Fruit fly (Drosophila melanogaster) whole organism, embryonic: ENCODE results near the gene CG1542.

ENCODE experiments used
- CG1603 ChIP-seq: fragments of 200-800 bp; sonication (Bioruptor generic); optimal IDR thresholded peaks from 2 replicates; lab custom pipeline; 2019; ENCODE audit warnings: missing biosample characterization, mild to moderate bottlenecking, missing genetic modification characterization, moderate library complexity
- CG16779 ChIP-seq: fragments of 200-800 bp; sonication (Bioruptor generic); IDR thresholded peaks from 2 replicates; pipeline ENCODE4 v1.3.6; 2022; ENCODE audit warnings: missing biosample characterization, missing genetic modification characterization
- Dbx ChIP-seq: fragments of 200-800 bp; sonication (Bioruptor generic); IDR thresholded peaks from 3 replicates; pipeline ENCODE4 v1.3.6; 2022; ENCODE audit warnings: missing biosample characterization, missing genetic modification characterization
- abd-A ChIP-seq: fragments of 200-800 bp; sonication (Bioruptor generic); optimal IDR thresholded peaks from 3 replicates; lab custom pipeline; 2019; ENCODE audit warnings: missing biosample characterization, mild to moderate bottlenecking, missing genetic modification characterization, moderate library complexity
- dm ChIP-seq: fragments of 200-800 bp; sonication (Bioruptor generic); optimal IDR thresholded peaks from 3 replicates; lab custom pipeline; 2016; ENCODE audit warnings: missing biosample characterization, missing genetic modification characterization
- jumu ChIP-seq: fragments of 200-800 bp; sonication (Bioruptor generic); optimal IDR thresholded peaks from 3 replicates; lab custom pipeline; 2016; ENCODE audit warnings: missing biosample characterization, missing genetic modification characterization
- tin ChIP-seq: fragments of 200-800 bp; sonication (Bioruptor generic); optimal IDR thresholded peaks from 3 replicates; lab custom pipeline; 2016; ENCODE audit warnings: missing biosample characterization, missing genetic modification characterization

- TF ChIP-seq jumu, result no peak
- TF ChIP-seq Dbx (GFP tag; lab: Robert Waterston, UW), result no peak
- no peak for TF ChIP-seq dm (GFP tag; lab: Kevin White, UChicago)
- peak; percentile 20 for TF ChIP-seq CG1603
- no peak for TF ChIP-seq tin (GFP tag; lab: Kevin White, UChicago)
- no peak for TF ChIP-seq CG16779 (GFP tag; lab: Robert Waterston, UW)
- TF ChIP-seq abd-A, result no peak
Observed at dm6 chr3R:31241109-31241508, 27.9 kb downstream of the CG1542 start.
